Worm (Caenorhabditis elegans): Measurements from ENCODE around the gene metl-6.

The metl-6 gene

ce11 chrIII:3954220-3954619 lies 32.7 kb upstream of the metl-6 start (continued):
- no peak for TF ChIP-seq F16B12.6 (tag; optimal IDR thresholded peaks at IDR 0.05)
- peak; percentile 49; the same call in 1 of the 2 replicates for TF ChIP-seq nhr-19 (GFP tag; conservative IDR thresholded peaks at IDR 0.05)
- TF ChIP-seq ztf-4 (tag; optimal IDR thresholded peaks at IDR 0.05) = peak; percentile 70
- TF ChIP-seq Y116A8C.19 (tag; optimal IDR thresholded peaks at IDR 0.05; ENCODE audit: borderline replicate concordance) = no peak
- peak; percentile 37 for TF ChIP-seq ceh-8 (GFP tag; optimal IDR thresholded peaks at IDR 0.05)
- TF ChIP-seq sup-37 (GFP tag; optimal IDR thresholded peaks at IDR 0.05) = no peak
- peak in 1 of 2 experiments; percentile 90 for TF ChIP-seq mdl-1 (tag; optimal IDR thresholded peaks at IDR 0.05)
- peak; percentile 11 for TF ChIP-seq blmp-1 (tag; optimal IDR thresholded peaks at IDR 0.05)
- TF ChIP-seq ama-1 (optimal IDR thresholded peaks at IDR 0.05) = peak; percentile 59
- no peak for TF ChIP-seq jun-1 (tag; optimal IDR thresholded peaks at IDR 0.05)
- TF ChIP-seq swsn-7 (tag; optimal IDR thresholded peaks at IDR 0.05) = peak; percentile 37
- TF ChIP-seq nhr-20 (tag; optimal IDR thresholded peaks at IDR 0.05) = peak; percentile 62
- TF ChIP-seq C16A3.4 (tag; optimal IDR thresholded peaks at IDR 0.05) = peak; percentile 42
- TF ChIP-seq vab-15 (tag; optimal IDR thresholded peaks at IDR 0.05) = peak; percentile 29
- peak in 1 of 3 experiments; percentile 1 for TF ChIP-seq dpl-1 (GFP tag; optimal IDR thresholded peaks at IDR 0.05)
- TF ChIP-seq unc-86 (tag; optimal IDR thresholded peaks at IDR 0.05) = peak; percentile 22
- TF ChIP-seq fkh-8 (tag; optimal IDR thresholded peaks at IDR 0.05) = peak; percentile 67
- TF ChIP-seq nhr-12 (tag; optimal IDR thresholded peaks at IDR 0.05) = no peak
- TF ChIP-seq efl-3 (GFP tag; optimal IDR thresholded peaks at IDR 0.05) = no peak
- TF ChIP-seq lir-3 (tag; optimal IDR thresholded peaks at IDR 0.05; ENCODE audit: poor library complexity) = peak; percentile 38
- TF ChIP-seq lin-13 (GFP tag; optimal IDR thresholded peaks at IDR 0.05) = peak; percentile 19
- peak; percentile 85 for TF ChIP-seq nhr-71 (tag; optimal IDR thresholded peaks at IDR 0.05)
- peak; percentile 52 for TF ChIP-seq mep-1 (tag; optimal IDR thresholded peaks at IDR 0.05)

ce11 chrIII:3953235-3953634 lies 31.7 kb upstream of the metl-6 start:
- TF ChIP-seq efl-3 (GFP tag; optimal IDR thresholded peaks at IDR 0.05) (no peak), pag-3 (tag; optimal IDR thresholded peaks at IDR 0.05; ENCODE audit: borderline replicate concordance, insufficient read depth) (no peak), tlp-1 (tag; optimal IDR thresholded peaks at IDR 0.05) (no peak), nhr-47 (tag; optimal IDR thresholded peaks at IDR 0.05) (peak; percentile 49), aha-1 (tag; optimal IDR thresholded peaks at IDR 0.05) (no peak), nhr-237 (tag; optimal IDR thresholded peaks at IDR 0.05) (no peak), nhr-85 (tag) (peak; percentile 94), ceh-90 (tag; optimal IDR thresholded peaks at IDR 0.05) (no peak), fkh-10 (GFP tag; optimal IDR thresholded peaks at IDR 0.05) (peak; percentile 4), ama-1 (optimal IDR thresholded peaks at IDR 0.05) (peak; percentile 60), sptf-1 (tag; optimal IDR thresholded peaks at IDR 0.05) (no peak), ztf-4 (tag; optimal IDR thresholded peaks at IDR 0.05) (peak; percentile 55), dsc-1 (tag; optimal IDR thresholded peaks at IDR 0.05) (peak; percentile 38), C34B4.2 (tag; optimal IDR thresholded peaks at IDR 0.05) (no peak), fkh-8 (tag; optimal IDR thresholded peaks at IDR 0.05) (peak; percentile 67), irx-1 (tag; optimal IDR thresholded peaks at IDR 0.05) (peak; percentile 4), sup-37 (GFP tag; optimal IDR thresholded peaks at IDR 0.05) (peak; percentile 29), lin-15B (tag; optimal IDR thresholded peaks at IDR 0.05) (no peak), nhr-12 (tag; optimal IDR thresholded peaks at IDR 0.05) (no peak), grh-1 (GFP tag; IDR thresholded peaks at IDR 0.05) (no peak), sox-4 (tag; optimal IDR thresholded peaks at IDR 0.05) (no peak), fos-1 (tag; optimal IDR thresholded peaks at IDR 0.05) (no peak), unc-130 (tag; optimal IDR thresholded peaks at IDR 0.05) (peak; percentile 74), snpc-4 (tag; optimal IDR thresholded peaks at IDR 0.05) (peak; percentile 18), nhr-71 (tag; optimal IDR thresholded peaks at IDR 0.05) (peak; percentile 79), ztf-11 (tag; optimal IDR thresholded peaks at IDR 0.05) (peak in 1 of 2 experiments; percentile 54), elt-2 (tag; optimal IDR thresholded peaks at IDR 0.05) (no peak), lin-39 (tag; optimal IDR thresholded peaks at IDR 0.05) (no peak), nhr-77 (tag; optimal IDR thresholded peaks at IDR 0.05) (no peak), nhr-20 (tag; optimal IDR thresholded peaks at IDR 0.05) (peak; percentile 74), skn-1 (tag; optimal IDR thresholded peaks at IDR 0.05) (no peak), mef-2 (tag; optimal IDR thresholded peaks at IDR 0.05) (no peak), egl-27 (tag; optimal IDR thresholded peaks at IDR 0.05) (no peak), zag-1 (tag; optimal IDR thresholded peaks at IDR 0.05) (no peak), elt-3 (tag; optimal IDR thresholded peaks at IDR 0.05) (peak in 1 of 6 experiments; percentile 41), C04F5.9 (tag; optimal IDR thresholded peaks at IDR 0.05) (no peak), nhr-11 (tag; optimal IDR thresholded peaks at IDR 0.05) (no peak)

Measured in whole organism, L1 larva.